Fruit fly (Drosophila melanogaster) whole organism, embryonic: Measurements from ENCODE around the gene mib1.

Experiments used
- Blimp-1 ChIP-seq: fragments of 200-800 bp; sonication (Bioruptor generic); optimal IDR thresholded peaks from 3 replicates; lab custom pipeline; 2018; ENCODE audit warnings: missing biosample characterization, missing genetic modification characterization, mild to moderate bottlenecking, moderate library complexity, missing genetic modification reagents
- CG10267 ChIP-seq: fragments of 200-800 bp; sonication (Bioruptor generic); optimal IDR thresholded peaks from 2 replicates; lab custom pipeline; 2018; ENCODE audit warnings: missing biosample characterization, mild to moderate bottlenecking, missing genetic modification characterization, moderate library complexity
- CG11695 ChIP-seq: fragments of 200-800 bp; sonication (Bioruptor generic); IDR thresholded peaks from 3 replicates; pipeline ENCODE4 v1.3.6; 2022; ENCODE audit warnings: missing biosample characterization, missing genetic modification characterization
- CG12391 ChIP-seq: fragments of 200-800 bp; sonication (Bioruptor generic); optimal IDR thresholded peaks from 3 replicates; lab custom pipeline; 2018; ENCODE audit warnings: missing biosample characterization, mild to moderate bottlenecking, missing genetic modification characterization, moderate library complexity
- CG13894 ChIP-seq: fragments of 200-800 bp; sonication (Bioruptor generic); optimal IDR thresholded peaks from 3 replicates; lab custom pipeline; 2018; ENCODE audit warnings: missing biosample characterization, mild to moderate bottlenecking, missing genetic modification characterization, moderate library complexity
- CG14014 ChIP-seq: fragments of 200-800 bp; sonication (Bioruptor generic); IDR thresholded peaks from 2 replicates; pipeline ENCODE4 v1.3.6; 2022; ENCODE audit warnings: missing biosample characterization, missing genetic modification characterization
- CG14710 ChIP-seq: fragments of 200-800 bp; sonication (Bioruptor generic); optimal IDR thresholded peaks from 3 replicates; lab custom pipeline; 2019; ENCODE audit warnings: missing biosample characterization, mild to moderate bottlenecking, missing genetic modification characterization, moderate library complexity
- CG14965 ChIP-seq: fragments of 200-800 bp; sonication (Bioruptor generic); optimal IDR thresholded peaks from 2 replicates; lab custom pipeline; 2016; ENCODE audit warnings: missing biosample characterization, missing genetic modification characterization, borderline replicate concordance
- CG15696 ChIP-seq: fragments of 200-800 bp; sonication (Bioruptor generic); optimal IDR thresholded peaks from 2 replicates; lab custom pipeline; 2019; ENCODE audit warnings: missing biosample characterization, mild to moderate bottlenecking, missing genetic modification characterization, moderate library complexity
- CG16863 ChIP-seq: fragments of 200-800 bp; sonication (Bioruptor generic); optimal IDR thresholded peaks from 3 replicates; lab custom pipeline; 2016; ENCODE audit warnings: missing biosample characterization, missing genetic modification characterization
- CG17612 ChIP-seq: fragments of 200-800 bp; sonication (Bioruptor generic); IDR thresholded peaks from 2 replicates; pipeline ENCODE4 v1.3.6; 2022; ENCODE audit warnings: missing biosample characterization, missing genetic modification characterization
- CG18476 ChIP-seq: fragments of 200-800 bp; sonication (Bioruptor generic); optimal IDR thresholded peaks from 2 replicates; lab custom pipeline; 2016; ENCODE audit warnings: missing biosample characterization, mild to moderate bottlenecking, missing genetic modification characterization
- CG2199 ChIP-seq: fragments of 200-800 bp; sonication (Bioruptor generic); IDR thresholded peaks from 3 replicates; pipeline ENCODE4 v1.3.6; 2022; ENCODE audit warnings: missing biosample characterization, missing genetic modification characterization
- CG2712 ChIP-seq: fragments of 200-800 bp; optimal IDR thresholded peaks from 3 replicates; lab custom pipeline; 2019; ENCODE audit warnings: missing biosample characterization, mild to moderate bottlenecking, missing genetic modification characterization, moderate library complexity
- CG32772 ChIP-seq: fragments of 200-800 bp; sonication (Bioruptor generic); IDR thresholded peaks from 2 replicates; pipeline ENCODE4 v1.3.6; 2022; ENCODE audit warnings: missing biosample characterization, missing genetic modification characterization
- CG3281 ChIP-seq: fragments of 200-800 bp; sonication (Bioruptor generic); optimal IDR thresholded peaks from 3 replicates; lab custom pipeline; 2017; ENCODE audit warnings: missing biosample characterization, mild to moderate bottlenecking, missing genetic modification characterization
- CG3847 ChIP-seq: fragments of 200-800 bp; sonication (Bioruptor generic); IDR thresholded peaks from 2 replicates; pipeline ENCODE4 v1.3.6; 2022; ENCODE audit warnings: missing biosample characterization, missing genetic modification characterization
- CG4820 ChIP-seq: fragments of 200-800 bp; sonication (Bioruptor generic); optimal IDR thresholded peaks from 3 replicates; lab custom pipeline; 2016; ENCODE audit warnings: missing biosample characterization, missing genetic modification characterization
- CG6654 ChIP-seq: fragments of 200-800 bp; sonication (Bioruptor generic); optimal IDR thresholded peaks from 2 replicates; lab custom pipeline; 2017; ENCODE audit warnings: missing biosample characterization, mild to moderate bottlenecking, missing genetic modification characterization
- CG8388 ChIP-seq: fragments of 200-800 bp; sonication (Bioruptor generic); optimal IDR thresholded peaks from 2 replicates; lab custom pipeline; 2019; ENCODE audit warnings: missing biosample characterization, mild to moderate bottlenecking, missing genetic modification characterization, moderate library complexity
- CG8944 ChIP-seq: fragments of 200-800 bp; sonication (Bioruptor generic); optimal IDR thresholded peaks from 3 replicates; lab custom pipeline; 2016; ENCODE audit warnings: missing biosample characterization, missing genetic modification characterization
- CG9437 ChIP-seq: fragments of 200-800 bp; sonication (Bioruptor generic); optimal IDR thresholded peaks from 2 replicates; lab custom pipeline; 2018; ENCODE audit warnings: missing biosample characterization, mild to moderate bottlenecking, missing genetic modification characterization
- CG9876 ChIP-seq: fragments of 200-800 bp; sonication (Bioruptor generic); optimal IDR thresholded peaks from 2 replicates; lab custom pipeline; 2016; ENCODE audit warnings: missing biosample characterization, missing genetic modification characterization
- D19A ChIP-seq: fragments of 200-800 bp; optimal IDR thresholded peaks from 3 replicates; lab custom pipeline; 2019; ENCODE audit warnings: missing biosample characterization, mild to moderate bottlenecking, missing genetic modification characterization, moderate library complexity
- D19B ChIP-seq: fragments of 200-800 bp; sonication (Bioruptor generic); optimal IDR thresholded peaks from 2 replicates; lab custom pipeline; 2017; ENCODE audit warnings: missing biosample characterization, mild to moderate bottlenecking, missing genetic modification characterization
- E2f2 ChIP-seq: fragments of 200-800 bp; sonication (Bioruptor generic); IDR thresholded peaks from 2 replicates; pipeline ENCODE4 v1.3.6; 2022; ENCODE audit warnings: missing biosample characterization, missing genetic modification characterization
- GATAe ChIP-seq: fragments of 200-800 bp; sonication (Bioruptor generic); conservative IDR thresholded peaks from 2 replicates; pipeline ENCODE4 v1.3.6; 2022; ENCODE audit warnings: missing biosample characterization, missing genetic modification characterization
- MESR4 ChIP-seq: fragments of 200-800 bp; sonication (Bioruptor generic); optimal IDR thresholded peaks from 2 replicates; lab custom pipeline; 2018; ENCODE audit warnings: missing biosample characterization, mild to moderate bottlenecking, missing genetic modification characterization, moderate library complexity
- Nf-YB ChIP-seq: fragments of 200-800 bp; sonication (Bioruptor generic); optimal IDR thresholded peaks from 3 replicates; lab custom pipeline; 2019; ENCODE audit warnings: missing biosample characterization, mild to moderate bottlenecking, missing genetic modification characterization, moderate library complexity
- NfI ChIP-seq: fragments of 200-800 bp; sonication (Bioruptor generic); optimal IDR thresholded peaks from 3 replicates; lab custom pipeline; 2018; ENCODE audit warnings: missing biosample characterization, mild to moderate bottlenecking, missing genetic modification characterization, moderate library complexity
- Ptx1 ChIP-seq: fragments of 200-800 bp; sonication (Bioruptor generic); IDR thresholded peaks from 2 replicates; pipeline ENCODE4 v1.3.6; 2022; ENCODE audit warnings: missing biosample characterization, missing genetic modification characterization
- aop ChIP-seq: fragments of 200-800 bp; sonication (Bioruptor generic); IDR thresholded peaks from 2 replicates; pipeline ENCODE4 v1.3.6; 2022; ENCODE audit warnings: missing biosample characterization, missing genetic modification characterization
- ash1 ChIP-seq: fragments of 200-800 bp; sonication (Bioruptor generic); optimal IDR thresholded peaks from 2 replicates; lab custom pipeline; 2018; ENCODE audit warnings: missing biosample characterization, mild to moderate bottlenecking, missing genetic modification characterization
- bab2 ChIP-seq: fragments of 200-800 bp; sonication (Bioruptor generic); optimal IDR thresholded peaks from 2 replicates; lab custom pipeline; 2016; ENCODE audit warnings: missing biosample characterization, missing genetic modification characterization
- br ChIP-seq: fragments of >200 bp; optimal IDR thresholded peaks from 2 replicates; lab custom pipeline; 2017
- bsh ChIP-seq, 2 experiments: fragments of 200-800 bp; sonication (Bioruptor generic); optimal IDR thresholded peaks; 2 replicates each; lab custom pipeline; 2017 to 2018; ENCODE audit warnings: mild to moderate bottlenecking in 2 of 2, missing biosample characterization in 2 of 2, missing genetic modification characterization in 2 of 2, moderate library complexity in 1 of 2
- chinmo ChIP-seq: fragments of 200-800 bp; sonication (Bioruptor generic); IDR thresholded peaks from 4 replicates; pipeline ENCODE4 v1.3.6; 2022; ENCODE audit warnings: missing biosample characterization, missing genetic modification characterization; ENCODE audit not compliant: partially characterized antibody
- dmrt11E ChIP-seq: fragments of 200-800 bp; sonication (Bioruptor generic); optimal IDR thresholded peaks from 3 replicates; lab custom pipeline; 2018; ENCODE audit warnings: missing biosample characterization, mild to moderate bottlenecking, missing genetic modification characterization, moderate library complexity
- dmrt99B ChIP-seq: fragments of 200-800 bp; sonication (Bioruptor generic); optimal IDR thresholded peaks from 2 replicates; lab custom pipeline; 2018; ENCODE audit warnings: missing biosample characterization, mild to moderate bottlenecking, missing genetic modification characterization, moderate library complexity
- fd3F ChIP-seq: fragments of 200-800 bp; sonication (Bioruptor generic); optimal IDR thresholded peaks from 2 replicates; lab custom pipeline; 2018; ENCODE audit warnings: missing biosample characterization, mild to moderate bottlenecking, missing genetic modification characterization, moderate library complexity
- fd96Cb ChIP-seq: fragments of 200-800 bp; sonication (Bioruptor generic); optimal IDR thresholded peaks from 2 replicates; lab custom pipeline; 2018; ENCODE audit warnings: missing biosample characterization, mild to moderate bottlenecking, missing genetic modification characterization, moderate library complexity
- ftz-f1 ChIP-seq: fragments of 200-800 bp; sonication (Bioruptor generic); optimal IDR thresholded peaks from 2 replicates; lab custom pipeline; 2016; ENCODE audit warnings: missing biosample characterization, missing genetic modification characterization
- ham ChIP-seq: fragments of 200-800 bp; sonication (Bioruptor generic); IDR thresholded peaks from 2 replicates; pipeline ENCODE4 v1.3.6; 2022; ENCODE audit warnings: missing biosample characterization, missing genetic modification characterization
- lola ChIP-seq, 3 experiments: fragments of >200 bp in 2 of 3; fragments of 200-800 bp in 1 of 3; sonication (Bioruptor generic) in 1 of 3; optimal IDR thresholded peaks; 2 replicates each; lab custom pipeline; 2017 to 2019; ENCODE audit warnings: missing biosample characterization in 3 of 3, missing genetic modification characterization in 3 of 3, mild to moderate bottlenecking in 1 of 3, moderate library complexity in 1 of 3
- otp ChIP-seq: fragments of 200-800 bp; sonication (Bioruptor generic); IDR thresholded peaks from 3 replicates; pipeline ENCODE4, ENCODE4 v1.3.6; 2022; ENCODE audit warnings: missing biosample characterization, missing genetic modification characterization
- pita ChIP-seq: fragments of 200-800 bp; sonication (Bioruptor generic); optimal IDR thresholded peaks from 2 replicates; lab custom pipeline; 2017; ENCODE audit warnings: missing biosample characterization, mild to moderate bottlenecking, missing genetic modification characterization
- psq ChIP-seq: fragments of 200-800 bp; sonication (Bioruptor generic); optimal IDR thresholded peaks from 2 replicates; lab custom pipeline; 2017; ENCODE audit warnings: missing biosample characterization, missing genetic modification characterization
- row ChIP-seq: fragments of 200-800 bp; sonication (Bioruptor generic); IDR thresholded peaks from 3 replicates; pipeline ENCODE4 v1.3.6; 2022; ENCODE audit warnings: missing biosample characterization, missing genetic modification characterization
- scrt ChIP-seq: fragments of 200-800 bp; sonication (Bioruptor generic); optimal IDR thresholded peaks from 2 replicates; lab custom pipeline; 2018; ENCODE audit warnings: missing biosample characterization, mild to moderate bottlenecking, missing genetic modification characterization, moderate library complexity
- sens ChIP-seq: fragments of 200-800 bp; sonication (Bioruptor generic); peaks from one replicate; lab custom pipeline; 2016; ENCODE audit warnings: missing biosample characterization, missing genetic modification characterization
- seq ChIP-seq: fragments of 200-800 bp; sonication (Bioruptor generic); IDR thresholded peaks from 2 replicates; pipeline ENCODE4 v1.3.6; 2022; ENCODE audit warnings: missing biosample characterization, missing genetic modification characterization
- slbo ChIP-seq: fragments of 200-800 bp; sonication (Bioruptor generic); IDR thresholded peaks from 2 replicates; pipeline ENCODE4 v1.3.6; 2022; ENCODE audit warnings: missing biosample characterization, missing genetic modification characterization

The mib1 gene

dm6 chr3L:16016911-16017310, 5.3 kb upstream of the mib1 start (continued):
- TF ChIP-seq lola (GFP tag; optimal IDR thresholded peaks at IDR 0.05; lab: Kevin White, UChicago), result peak in 1 of 3 experiments; percentile 64
- peak; percentile 43 for TF ChIP-seq dmrt11E (tag; lab: Kevin White, UChicago)
- TF ChIP-seq Ptx1 (GFP tag; lab: Robert Waterston, UW), result no peak
- TF ChIP-seq scrt (GFP tag; lab: Kevin White, UChicago), result no peak
- no peak for TF ChIP-seq fd3F (GFP tag; lab: Kevin White, UChicago)
- no peak for TF ChIP-seq CG17612 (GFP tag; lab: Robert Waterston, UW)
- peak; percentile 11 for TF ChIP-seq dmrt99B (tag; lab: Kevin White, UChicago)
- no peak for TF ChIP-seq br (lab: Kevin White, UChicago)
- TF ChIP-seq CG12391, result peak; percentile 14
- no peak for TF ChIP-seq aop (GFP tag; lab: Robert Waterston, UW)
- TF ChIP-seq CG3847 (GFP tag; lab: Robert Waterston, UW), result no peak
- TF ChIP-seq CG3281 (GFP tag; lab: Kevin White, UChicago), result no peak
- TF ChIP-seq CG15696 (tag; lab: Kevin White, UChicago), result peak; percentile 14
- no peak for TF ChIP-seq ham (GFP tag; lab: Robert Waterston, UW)
- TF ChIP-seq CG8388 (GFP tag; lab: Kevin White, UChicago), result peak; percentile 1
- TF ChIP-seq CG14014 (GFP tag; lab: Robert Waterston, UW), result no peak
- TF ChIP-seq ftz-f1 (GFP tag; lab: Kevin White, UChicago), result no peak
- peak; percentile 40 for TF ChIP-seq CG4820 (GFP tag; lab: Kevin White, UChicago)
- TF ChIP-seq GATAe (GFP tag; lab: Robert Waterston, UW), result no peak
- no peak for TF ChIP-seq CG13894 (tag; lab: Kevin White, UChicago)
- no peak for TF ChIP-seq CG2199 (GFP tag; lab: Robert Waterston, UW)
- TF ChIP-seq ash1 (GFP tag; lab: Kevin White, UChicago), result no peak
- peak; percentile 29 for TF ChIP-seq D19A (tag; lab: Kevin White, UChicago)
- no peak for TF ChIP-seq chinmo (GFP tag; lab: Robert Waterston, UW)
- no peak for TF ChIP-seq D19B (GFP tag; lab: Kevin White, UChicago)
- no peak for TF ChIP-seq CG9876 (GFP tag; lab: Kevin White, UChicago)
- TF ChIP-seq CG6654 (GFP tag; lab: Kevin White, UChicago), result no peak
- no peak for TF ChIP-seq otp (GFP tag; lab: Robert Waterston, UW)
- no peak for TF ChIP-seq CG9437 (GFP tag; lab: Kevin White, UChicago)
- TF ChIP-seq psq (GFP tag; lab: Kevin White, UChicago), result no peak
- TF ChIP-seq row (GFP tag; lab: Robert Waterston, UW), result 0 out of 3 replicates have a peak, but pooled peaks have one; percentile 24
- TF ChIP-seq CG16863 (GFP tag; lab: Kevin White, UChicago), result no peak
- no peak for TF ChIP-seq bsh (GFP tag; optimal IDR thresholded peaks at IDR 0.05; lab: Kevin White, UChicago)
- peak; percentile 36 for TF ChIP-seq fd96Cb (tag; lab: Kevin White, UChicago)
- no peak for TF ChIP-seq slbo (GFP tag; lab: Robert Waterston, UW)
- peak; percentile 46 for TF ChIP-seq Blimp-1 (GFP tag; lab: Kevin White, UChicago)
- TF ChIP-seq pita (GFP tag; lab: Kevin White, UChicago), result no peak
- TF ChIP-seq CG11695 (GFP tag; lab: Robert Waterston, UW), result no peak
- TF ChIP-seq CG14710 (tag; lab: Kevin White, UChicago), result peak; percentile 60
- TF ChIP-seq CG10267 (tag; lab: Kevin White, UChicago), result peak; percentile 46
- no peak for TF ChIP-seq MESR4
- TF ChIP-seq E2f2, result no peak
- TF ChIP-seq Nf-YB (GFP tag; lab: Kevin White, UChicago), result no peak
- TF ChIP-seq seq (GFP tag; lab: Robert Waterston, UW), result no peak
- TF ChIP-seq bab2 (GFP tag; lab: Kevin White, UChicago), result no peak
- TF ChIP-seq CG32772 (GFP tag; lab: Robert Waterston, UW), result no peak
- no peak for TF ChIP-seq CG14965 (GFP tag; lab: Kevin White, UChicago)
- TF ChIP-seq CG2712 (tag; lab: Kevin White, UChicago), result peak; percentile 43
- TF ChIP-seq sens (GFP tag; lab: Kevin White, UChicago), result no peak
- TF ChIP-seq NfI, result no peak
- TF ChIP-seq CG18476 (GFP tag; lab: Kevin White, UChicago), result no peak
- no peak for TF ChIP-seq CG8944 (GFP tag; lab: Kevin White, UChicago)
